Worm (Caenorhabditis elegans) whole organism, young adult: ENCODE results near the gene F02D10.2.

Experiments
- B0336.3 ChIP-seq: fragments of 200-800 bp; sonication (Bioruptor generic); IDR thresholded peaks from 2 replicates; pipeline ENCODE4 v1.3.6; 2022; ENCODE audit warnings: missing genetic modification characterization, missing compliant biosample characterization
- K11D2.4 ChIP-seq: fragments of 200-800 bp; sonication (Bioruptor generic); IDR thresholded peaks from 2 replicates; pipeline ENCODE4 v1.3.6; 2022; ENCODE audit warnings: missing genetic modification reagents, missing genetic modification characterization, missing compliant biosample characterization
- ZK185.1 ChIP-seq: sonication (generic microtip); optimal IDR thresholded peaks from 2 replicates; lab custom pipeline; 2016; ENCODE audit warnings: mild to moderate bottlenecking, missing genetic modification characterization, missing compliant biosample characterization; ENCODE audit not compliant: poor library complexity, severe bottlenecking
- ama-1 ChIP-seq, 3 experiments: fragments of 150-350 bp in 1 of 3; sonication (generic microtip) in 2 of 3; optimal IDR thresholded peaks; 2 replicates each; lab custom pipeline; 2014 to 2018; ENCODE audit warnings: missing biosample characterization in 2 of 3, missing genetic modification characterization in 2 of 3, missing genetic modification reagents in 2 of 3
- hlh-12 ChIP-seq: sonication (generic microtip); optimal IDR thresholded peaks from 2 replicates; lab custom pipeline; 2016; ENCODE audit warnings: missing genetic modification characterization, missing compliant biosample characterization
- lir-1 ChIP-seq: fragments of 200-800 bp; sonication (Bioruptor generic); conservative IDR thresholded peaks from 2 replicates; pipeline ENCODE4 v1.3.6; 2022; ENCODE audit warnings: missing genetic modification reagents, missing genetic modification characterization, missing compliant biosample characterization
- lsy-27 ChIP-seq: sonication (generic microtip); optimal IDR thresholded peaks from 2 replicates; lab custom pipeline; 2017; ENCODE audit warnings: missing genetic modification characterization, mild to moderate bottlenecking, missing compliant biosample characterization, antibody characterized with exemption, missing genotype, borderline replicate concordance; ENCODE audit not compliant: insufficient read depth
- nfya-1 ChIP-seq: sonication (generic microtip); optimal IDR thresholded peaks from 2 replicates; lab custom pipeline; 2017; ENCODE audit warnings: antibody characterized with exemption, missing compliant biosample characterization, missing genetic modification characterization, borderline replicate concordance; ENCODE audit not compliant: insufficient read depth
- unc-62 ChIP-seq: fragments of 150-350 bp; optimal IDR thresholded peaks from 2 replicates; lab custom pipeline; 2014; ENCODE audit warnings: missing biosample characterization, missing genetic modification reagents, missing genetic modification characterization

ce11 chrX:13499098-13499497, 35.4 kb upstream of the F02D10.2 start:
- TF ChIP-seq K11D2.4 (GFP tag; lab: Robert Waterston, UW) (no peak), B0336.3 (GFP tag; lab: Robert Waterston, UW) (no peak), ZK185.1 (no peak), nfya-1 (tag; lab: Kevin White, UChicago) (no peak), ama-1 (optimal IDR thresholded peaks at IDR 0.05; lab: Kevin White, UChicago) (no peak), ama-1 (GFP tag; optimal IDR thresholded peaks at IDR 0.05; lab: Kevin White, UChicago) (no peak), lsy-27 (no peak), unc-62 (GFP tag; lab: Kevin White, UChicago) (no peak), lir-1 (GFP tag; lab: Robert Waterston, UW) (no peak), hlh-12 (tag; lab: Kevin White, UChicago) (no peak)
